Fruit fly (Drosophila melanogaster) whole organism, embryonic: ENCODE measurements around the gene Pcmt.

Experiments
- BEAF-32 ChIP-seq: fragments of 200-800 bp; sonication (Bioruptor generic); optimal IDR thresholded peaks from 3 replicates; lab custom pipeline; 2017; ENCODE audit warnings: missing biosample characterization, missing genetic modification characterization, mild to moderate bottlenecking, moderate library complexity, missing genetic modification reagents
- CG10274 ChIP-seq: fragments of 200-800 bp; sonication (Bioruptor generic); optimal IDR thresholded peaks from 3 replicates; lab custom pipeline; 2017; ENCODE audit warnings: missing biosample characterization, mild to moderate bottlenecking, missing genetic modification characterization
- CG10366 ChIP-seq: fragments of 200-800 bp; sonication (Bioruptor generic); IDR thresholded peaks from 2 replicates; pipeline ENCODE4 v1.3.6; 2022; ENCODE audit warnings: missing biosample characterization, missing genetic modification characterization
- CG12155 ChIP-seq: fragments of 200-800 bp; sonication (Bioruptor generic); optimal IDR thresholded peaks from 3 replicates; lab custom pipeline; 2016; ENCODE audit warnings: missing biosample characterization, missing genetic modification characterization
- CG12236 ChIP-seq: fragments of 200-800 bp; sonication (Bioruptor generic); optimal IDR thresholded peaks from 2 replicates; lab custom pipeline; 2016; ENCODE audit warnings: missing biosample characterization, missing genetic modification characterization
- CG13287 ChIP-seq: fragments of 200-800 bp; sonication (Bioruptor generic); IDR thresholded peaks from 2 replicates; pipeline ENCODE4 v1.3.6; 2022; ENCODE audit warnings: missing biosample characterization, missing genetic modification characterization; ENCODE audit not compliant: partially characterized antibody
- CG15514 ChIP-seq: fragments of 200-800 bp; sonication (Bioruptor generic); optimal IDR thresholded peaks from 3 replicates; lab custom pipeline; 2017; ENCODE audit warnings: missing biosample characterization, missing genetic modification characterization, mild to moderate bottlenecking, moderate library complexity, missing genetic modification reagents
- CG17359 ChIP-seq: fragments of 200-800 bp; sonication (Bioruptor generic); optimal IDR thresholded peaks from 3 replicates; lab custom pipeline; 2018; ENCODE audit warnings: missing biosample characterization, mild to moderate bottlenecking, missing genetic modification characterization, moderate library complexity
- CG17385 ChIP-seq: fragments of 200-800 bp; sonication (Bioruptor generic); optimal IDR thresholded peaks from 3 replicates; lab custom pipeline; 2018; ENCODE audit warnings: missing biosample characterization, mild to moderate bottlenecking, missing genetic modification characterization
- CG17829 ChIP-seq: fragments of 200-800 bp; optimal IDR thresholded peaks from 2 replicates; lab custom pipeline; 2019; ENCODE audit warnings: missing biosample characterization, mild to moderate bottlenecking, missing genetic modification characterization, moderate library complexity
- CG18011 ChIP-seq: fragments of 200-800 bp; sonication (Bioruptor generic); optimal IDR thresholded peaks from 2 replicates; lab custom pipeline; 2017; ENCODE audit warnings: missing biosample characterization, missing genetic modification characterization, mild to moderate bottlenecking, moderate library complexity, missing genotype
- CG18619 ChIP-seq: fragments of 200-800 bp; sonication (Bioruptor generic); optimal IDR thresholded peaks from 3 replicates; lab custom pipeline; 2017; ENCODE audit warnings: missing biosample characterization, mild to moderate bottlenecking, missing genetic modification characterization
- CG2129 ChIP-seq: fragments of 200-800 bp; sonication (Bioruptor generic); IDR thresholded peaks from 2 replicates; pipeline ENCODE4 v1.3.6; 2022; ENCODE audit warnings: missing biosample characterization, missing genetic modification characterization; ENCODE audit not compliant: partially characterized antibody
- CG2202 ChIP-seq: fragments of 200-800 bp; sonication (Bioruptor generic); optimal IDR thresholded peaks from 2 replicates; lab custom pipeline; 2018; ENCODE audit warnings: missing biosample characterization, mild to moderate bottlenecking, missing genetic modification characterization
- CG31441 ChIP-seq: fragments of 200-800 bp; sonication (Bioruptor generic); IDR thresholded peaks from 2 replicates; pipeline ENCODE4 v1.3.6; 2022; ENCODE audit warnings: missing biosample characterization, missing genetic modification characterization
- CG3847 ChIP-seq: fragments of 200-800 bp; sonication (Bioruptor generic); IDR thresholded peaks from 2 replicates; pipeline ENCODE4 v1.3.6; 2022; ENCODE audit warnings: missing biosample characterization, missing genetic modification characterization
- CG4424 ChIP-seq: fragments of 200-800 bp; sonication (Bioruptor generic); optimal IDR thresholded peaks from 3 replicates; lab custom pipeline; 2016; ENCODE audit warnings: missing biosample characterization, missing genetic modification characterization
- CG4617 ChIP-seq: fragments of 200-800 bp; sonication (Bioruptor generic); optimal IDR thresholded peaks from 3 replicates; lab custom pipeline; 2016; ENCODE audit warnings: missing biosample characterization, missing genetic modification characterization, borderline replicate concordance
- CG5180 ChIP-seq: fragments of 200-800 bp; sonication (Bioruptor generic); optimal IDR thresholded peaks from 3 replicates; lab custom pipeline; 2017; ENCODE audit warnings: missing biosample characterization, missing genetic modification characterization, mild to moderate bottlenecking, moderate library complexity, missing genetic modification reagents
- CG7372 ChIP-seq: fragments of 200-800 bp; sonication (Bioruptor generic); IDR thresholded peaks from 2 replicates; pipeline ENCODE4 v1.3.6; 2022; ENCODE audit warnings: missing biosample characterization, missing genetic modification characterization
- CG7786 ChIP-seq: fragments of 200-800 bp; sonication (Bioruptor generic); optimal IDR thresholded peaks from 2 replicates; lab custom pipeline; 2016; ENCODE audit warnings: missing biosample characterization, missing genetic modification characterization
- CG7987 ChIP-seq: fragments of 200-800 bp; sonication (Bioruptor generic); optimal IDR thresholded peaks from 2 replicates; lab custom pipeline; 2018; ENCODE audit warnings: missing biosample characterization, mild to moderate bottlenecking, missing genetic modification characterization, moderate library complexity
- CG9876 ChIP-seq: fragments of 200-800 bp; sonication (Bioruptor generic); optimal IDR thresholded peaks from 2 replicates; lab custom pipeline; 2016; ENCODE audit warnings: missing biosample characterization, missing genetic modification characterization
- Dbx ChIP-seq: fragments of 200-800 bp; sonication (Bioruptor generic); IDR thresholded peaks from 3 replicates; pipeline ENCODE4 v1.3.6; 2022; ENCODE audit warnings: missing biosample characterization, missing genetic modification characterization
- Max ChIP-seq: fragments of 200-800 bp; sonication (Bioruptor generic); optimal IDR thresholded peaks from 2 replicates; lab custom pipeline; 2016; ENCODE audit warnings: missing biosample characterization, mild to moderate bottlenecking, missing genetic modification characterization
- Mes4 ChIP-seq: fragments of 200-800 bp; sonication (Bioruptor generic); optimal IDR thresholded peaks from 2 replicates; lab custom pipeline; 2016; ENCODE audit warnings: missing biosample characterization, missing genetic modification characterization
- Myb ChIP-seq: fragments of 200-800 bp; sonication (Bioruptor generic); optimal IDR thresholded peaks from 2 replicates; lab custom pipeline; 2016; ENCODE audit warnings: missing biosample characterization, missing genetic modification characterization
- Scr ChIP-seq: fragments of 200-800 bp; sonication (Bioruptor generic); IDR thresholded peaks from 2 replicates; pipeline ENCODE4 v1.3.6; 2022; ENCODE audit warnings: missing biosample characterization, missing genetic modification characterization; ENCODE audit not compliant: partially characterized antibody
- Sry-β ChIP-seq: fragments of 200-800 bp; sonication (Bioruptor generic); optimal IDR thresholded peaks from 2 replicates; lab custom pipeline; 2018; ENCODE audit warnings: missing biosample characterization, mild to moderate bottlenecking, missing genetic modification characterization, moderate library complexity
- Trl ChIP-seq, 3 experiments: fragments of >200 bp in 2 of 3; fragments of 200-800 bp in 1 of 3; sonication (Bioruptor generic) in 1 of 3; optimal IDR thresholded peaks; 2 replicates in 1 of 3; 3 replicates in 2 of 3; lab custom pipeline; 2016 to 2017; ENCODE audit warnings: missing biosample characterization in 1 of 3, missing genetic modification characterization in 1 of 3
- Vsx1 ChIP-seq: fragments of 200-800 bp; sonication (Bioruptor generic); optimal IDR thresholded peaks from 2 replicates; lab custom pipeline; 2017; ENCODE audit warnings: missing biosample characterization, mild to moderate bottlenecking, missing genetic modification characterization, missing genetic modification reagents
- Xrp1 ChIP-seq: fragments of 200-800 bp; sonication (Bioruptor generic); IDR thresholded peaks from 2 replicates; pipeline ENCODE4 v1.3.6; 2022; ENCODE audit warnings: missing biosample characterization, missing genetic modification characterization
- YL-1 ChIP-seq: fragments of 200-800 bp; sonication (Bioruptor generic); optimal IDR thresholded peaks from 3 replicates; lab custom pipeline; 2017; ENCODE audit warnings: missing biosample characterization, mild to moderate bottlenecking, missing genetic modification characterization
- ab ChIP-seq: fragments of 200-800 bp; sonication (Bioruptor generic); optimal IDR thresholded peaks from 2 replicates; lab custom pipeline; 2016; ENCODE audit warnings: missing biosample characterization, missing genetic modification characterization
- ase ChIP-seq: fragments of 200-800 bp; sonication (Bioruptor generic); IDR thresholded peaks from 3 replicates; pipeline ENCODE4 v1.3.6; 2022; ENCODE audit warnings: missing biosample characterization, missing genetic modification characterization
- chn ChIP-seq: fragments of 200-800 bp; sonication (Bioruptor generic); optimal IDR thresholded peaks from 2 replicates; lab custom pipeline; 2016; ENCODE audit warnings: missing biosample characterization, missing genetic modification characterization
- croc ChIP-seq: fragments of 200-800 bp; sonication (Bioruptor generic); conservative IDR thresholded peaks from 3 replicates; pipeline ENCODE4 v1.3.6; 2022; ENCODE audit warnings: missing biosample characterization, missing genetic modification characterization
- emc ChIP-seq: fragments of 200-800 bp; sonication (Bioruptor generic); optimal IDR thresholded peaks from 2 replicates; lab custom pipeline; 2016; ENCODE audit warnings: missing biosample characterization, missing genetic modification characterization
- grau ChIP-seq: fragments of 200-800 bp; optimal IDR thresholded peaks from 3 replicates; lab custom pipeline; 2019; ENCODE audit warnings: missing biosample characterization, mild to moderate bottlenecking, missing genetic modification characterization, moderate library complexity
- gsb-n ChIP-seq: fragments of 200-800 bp; sonication (Bioruptor generic); optimal IDR thresholded peaks from 3 replicates; lab custom pipeline; 2018; ENCODE audit warnings: missing biosample characterization, mild to moderate bottlenecking, missing genetic modification characterization
- jing ChIP-seq: fragments of 200-800 bp; sonication (Bioruptor generic); optimal IDR thresholded peaks from 2 replicates; lab custom pipeline; 2018; ENCODE audit warnings: missing biosample characterization, mild to moderate bottlenecking, missing genetic modification characterization
- mirr ChIP-seq: fragments of 200-800 bp; sonication (Bioruptor generic); optimal IDR thresholded peaks from 3 replicates; lab custom pipeline; 2018; ENCODE audit warnings: missing biosample characterization, mild to moderate bottlenecking, missing genetic modification characterization
- phol ChIP-seq: fragments of 200-800 bp; sonication (Bioruptor generic); optimal IDR thresholded peaks from 3 replicates; lab custom pipeline; 2018; ENCODE audit warnings: missing biosample characterization, mild to moderate bottlenecking, missing genetic modification characterization, moderate library complexity
- sc ChIP-seq, 3 experiments: fragments of >200 bp in 2 of 3; fragments of 200-800 bp in 1 of 3; sonication (Bioruptor generic) in 1 of 3; optimal IDR thresholded peaks; 2 replicates in 2 of 3; 3 replicates in 1 of 3; lab custom pipeline; 2017; ENCODE audit warnings: mild to moderate bottlenecking in 1 of 3, missing biosample characterization in 1 of 3, missing genetic modification characterization in 1 of 3, missing genetic modification reagents in 1 of 3
- sob ChIP-seq: fragments of 200-800 bp; sonication (Bioruptor generic); IDR thresholded peaks from 2 replicates; pipeline ENCODE4 v1.3.6; 2022; ENCODE audit warnings: missing biosample characterization, missing genetic modification characterization
- tap ChIP-seq: fragments of 200-800 bp; optimal IDR thresholded peaks from 3 replicates; lab custom pipeline; 2019; ENCODE audit warnings: missing biosample characterization, mild to moderate bottlenecking, missing genetic modification characterization, moderate library complexity
- trh ChIP-seq: fragments of 200-800 bp; sonication (Bioruptor generic); optimal IDR thresholded peaks from 2 replicates; lab custom pipeline; 2016; ENCODE audit warnings: missing biosample characterization, missing genetic modification characterization
- vnd ChIP-seq: fragments of 200-800 bp; sonication (Bioruptor generic); IDR thresholded peaks from 3 replicates; pipeline ENCODE4 v1.3.6; 2022; ENCODE audit warnings: missing biosample characterization, missing genetic modification characterization; ENCODE audit not compliant: partially characterized antibody

Pcmt gene

DNA sequence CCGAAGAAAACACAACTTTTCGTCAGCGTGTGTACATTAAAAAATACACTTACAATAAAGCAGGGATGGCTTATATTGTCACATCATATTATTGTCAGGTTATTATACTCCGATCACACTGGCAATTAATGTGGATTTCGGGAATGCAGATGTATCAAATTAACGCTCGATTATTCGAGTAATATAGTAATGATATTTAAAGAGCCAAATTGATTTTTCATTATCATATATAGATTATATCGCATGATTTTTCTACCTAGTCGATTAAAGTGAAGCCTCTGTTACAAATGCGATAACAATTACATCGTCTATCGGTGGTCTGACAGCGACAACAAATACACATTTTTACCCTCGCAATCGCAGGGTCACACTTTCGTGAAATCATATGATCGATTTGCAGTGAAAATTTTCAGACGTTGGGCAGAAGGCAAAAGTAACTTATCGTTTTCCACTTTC lies 37.3 kb upstream of the Pcmt start, which contains the start of the genes noi and Vha26 (continued):
- TF ChIP-seq Myb (GFP tag; lab: Kevin White, UChicago) (peak; percentile 63), CG12155 (GFP tag; lab: Kevin White, UChicago) (peak; percentile 42), CG17385 (no peak), CG3847 (GFP tag; lab: Robert Waterston, UW) (peak; percentile 45; the same call in 1 of the 2 replicates), Sry-β (peak; percentile 18), CG7786 (GFP tag; lab: Kevin White, UChicago) (no peak), Trl (optimal IDR thresholded peaks at IDR 0.05; lab: Kevin White, UChicago) (no peak), Trl (GFP tag; optimal IDR thresholded peaks at IDR 0.05; lab: Kevin White, UChicago) (no peak), CG18619 (GFP tag; lab: Kevin White, UChicago) (peak; percentile 20), ase (GFP tag; lab: Robert Waterston, UW) (0 out of 3 replicates have a peak, but pooled peaks have one; percentile 8), trh (no peak), CG2202 (tag; lab: Kevin White, UChicago) (peak; percentile 50), CG17829 (tag; lab: Kevin White, UChicago) (peak; percentile 73), sob (GFP tag; lab: Robert Waterston, UW) (0 out of 2 replicates have a peak, but pooled peaks have one; percentile 43), CG13287 (no peak; the same call in none of the 2 replicates), gsb-n (tag; lab: Kevin White, UChicago) (no peak), CG10366 (GFP tag; lab: Robert Waterston, UW) (no peak), CG9876 (GFP tag; lab: Kevin White, UChicago) (no peak), CG7372 (GFP tag; lab: Robert Waterston, UW) (peak; percentile 21; the same call in 1 of the 2 replicates), mirr (GFP tag; lab: Kevin White, UChicago) (peak; percentile 31), croc (GFP tag; lab: Robert Waterston, UW) (no peak), ab (GFP tag; lab: Kevin White, UChicago) (no peak), CG31441 (GFP tag; lab: Robert Waterston, UW) (no peak; the same call in 1 of the 2 replicates), chn (GFP tag; lab: Kevin White, UChicago) (no peak), vnd (GFP tag; lab: Robert Waterston, UW) (0 out of 3 replicates have a peak, but pooled peaks have one; percentile 45), CG17359 (tag; lab: Kevin White, UChicago) (peak; percentile 25), phol (tag; lab: Kevin White, UChicago) (peak; percentile 76), Vsx1 (GFP tag; lab: Kevin White, UChicago) (no peak), Max (GFP tag; lab: Kevin White, UChicago) (peak; percentile 41), Dbx (GFP tag; lab: Robert Waterston, UW) (0 out of 3 replicates have a peak, but pooled peaks have one; percentile 19), CG4617 (GFP tag; lab: Kevin White, UChicago) (peak; percentile 53), CG15514 (GFP tag; lab: Kevin White, UChicago) (peak; percentile 73), CG10274 (GFP tag; lab: Kevin White, UChicago) (no peak), emc (GFP tag; lab: Kevin White, UChicago) (no peak), Scr (GFP tag; lab: Robert Waterston, UW) (peak; percentile 65), jing (GFP tag; lab: Kevin White, UChicago) (no peak), CG12236 (GFP tag; lab: Kevin White, UChicago) (no peak), CG18011 (no peak), CG5180 (GFP tag; lab: Kevin White, UChicago) (no peak), YL-1 (GFP tag; lab: Kevin White, UChicago) (peak; percentile 45), Mes4 (GFP tag; lab: Kevin White, UChicago) (peak; percentile 31), CG7987 (no peak), sc (optimal IDR thresholded peaks at IDR 0.05; lab: Kevin White, UChicago) (no peak), sc (GFP tag; optimal IDR thresholded peaks at IDR 0.05; lab: Kevin White, UChicago) (no peak), BEAF-32 (peak; percentile 77), tap (tag; lab: Kevin White, UChicago) (no peak), Xrp1 (GFP tag; lab: Robert Waterston, UW) (peak; percentile 10; the same call in 1 of the 2 replicates), CG4424 (GFP tag; lab: Kevin White, UChicago) (peak; percentile 3), grau (tag; lab: Kevin White, UChicago) (peak; percentile 72), CG2129 (GFP tag; lab: Robert Waterston, UW) (peak; percentile 51)
